Worm (Caenorhabditis elegans): Measurements from ENCODE around the gene F15A4.10.

The F15A4.10 gene

ce11 chrII:12507038-12507437 is 22.1 kb upstream of the F15A4.10 start, which contains the start of gene srh-68:
TSS of gene srh-68 (plus strand) at chrII:12507338.
- TF ChIP-seq ceh-83 (GFP tag; optimal IDR thresholded peaks at IDR 0.05) (no peak), ceh-43 (GFP tag; optimal IDR thresholded peaks at IDR 0.05) (no peak), lin-13 (tag; optimal IDR thresholded peaks at IDR 0.05) (no peak), nhr-12 (tag; optimal IDR thresholded peaks at IDR 0.05) (no peak), nhr-2 (tag; optimal IDR thresholded peaks at IDR 0.05) (no peak), lsy-2 (tag; optimal IDR thresholded peaks at IDR 0.05) (no peak), elt-3 (tag; optimal IDR thresholded peaks at IDR 0.05) (no peak), sem-2 (GFP tag; optimal IDR thresholded peaks at IDR 0.05) (no peak), elt-1 (tag; optimal IDR thresholded peaks at IDR 0.05; ENCODE audit: borderline replicate concordance, insufficient read depth) (no peak), mep-1 (tag; optimal IDR thresholded peaks at IDR 0.05) (no peak), unc-120 (tag; optimal IDR thresholded peaks at IDR 0.05; ENCODE audit: poor library complexity, severe bottlenecking) (no peak), tbx-8 (GFP tag; optimal IDR thresholded peaks at IDR 0.05) (no peak), M03D4.4 (tag; optimal IDR thresholded peaks at IDR 0.05) (no peak), ztf-11 (tag; optimal IDR thresholded peaks at IDR 0.05) (no peak), bed-3 (GFP tag; optimal IDR thresholded peaks at IDR 0.05) (no peak), flh-1 (GFP tag; optimal IDR thresholded peaks at IDR 0.05) (no peak), ces-1 (GFP tag; optimal IDR thresholded peaks at IDR 0.05) (no peak), mls-2 (tag; optimal IDR thresholded peaks at IDR 0.05) (no peak)

ce11 chrII:12506511-12506910 is 21.6 kb upstream of the F15A4.10 start:
- TF ChIP-seq nhr-2 (tag; optimal IDR thresholded peaks at IDR 0.05): no peak
- no peak for TF ChIP-seq lin-13 (tag; optimal IDR thresholded peaks at IDR 0.05)
- no peak for TF ChIP-seq nhr-28 (tag; optimal IDR thresholded peaks at IDR 0.05)
- no peak for TF ChIP-seq flh-1 (GFP tag; optimal IDR thresholded peaks at IDR 0.05)
- TF ChIP-seq ceh-83 (GFP tag; optimal IDR thresholded peaks at IDR 0.05): no peak
- no peak for TF ChIP-seq mab-5 (tag; optimal IDR thresholded peaks at IDR 0.05)
- no peak for TF ChIP-seq pha-4 (tag; optimal IDR thresholded peaks at IDR 0.05)
- TF ChIP-seq snpc-4 (tag; optimal IDR thresholded peaks at IDR 0.05): no peak
- no peak for TF ChIP-seq nhr-12 (tag; optimal IDR thresholded peaks at IDR 0.05)
- TF ChIP-seq ces-1 (GFP tag; optimal IDR thresholded peaks at IDR 0.05): no peak
- TF ChIP-seq sptf-1 (tag; optimal IDR thresholded peaks at IDR 0.05): no peak
- TF ChIP-seq unc-39 (tag; optimal IDR thresholded peaks at IDR 0.05): no peak
- TF ChIP-seq lin-32 (GFP tag; optimal IDR thresholded peaks at IDR 0.05): no peak
- no peak for TF ChIP-seq blmp-1 (tag; optimal IDR thresholded peaks at IDR 0.05)
- no peak for TF ChIP-seq M03D4.4 (tag; optimal IDR thresholded peaks at IDR 0.05)
- no peak for TF ChIP-seq unc-120 (tag; optimal IDR thresholded peaks at IDR 0.05; ENCODE audit: poor library complexity, severe bottlenecking)
- no peak for TF ChIP-seq hlh-1 (tag; optimal IDR thresholded peaks at IDR 0.05)
- TF ChIP-seq lsy-2 (tag; optimal IDR thresholded peaks at IDR 0.05): no peak
- no peak for TF ChIP-seq mep-1 (tag; optimal IDR thresholded peaks at IDR 0.05)

ce11 chrII:12502784-12503183 is 17.8 kb upstream of the F15A4.10 start, which contains the start of gene ador-1:
TSS of gene ador-1 (minus strand) at chrII:12502884.
- no peak for TF ChIP-seq snpc-4 (tag; optimal IDR thresholded peaks at IDR 0.05)
- no peak for TF ChIP-seq lsy-2 (tag; optimal IDR thresholded peaks at IDR 0.05)
- TF ChIP-seq mls-2 (tag; optimal IDR thresholded peaks at IDR 0.05): no peak
- no peak for TF ChIP-seq drap-1 (GFP tag; optimal IDR thresholded peaks at IDR 0.05)
- TF ChIP-seq M03D4.4 (tag; optimal IDR thresholded peaks at IDR 0.05): no peak
- no peak for TF ChIP-seq flh-1 (GFP tag; optimal IDR thresholded peaks at IDR 0.05)

- TF ChIP-seq ces-1 (GFP tag; optimal IDR thresholded peaks at IDR 0.05) (peak; percentile 91), tbx-8 (GFP tag; optimal IDR thresholded peaks at IDR 0.05) (no peak), drap-1 (GFP tag; optimal IDR thresholded peaks at IDR 0.05) (no peak), cnd-1 (tag; optimal IDR thresholded peaks at IDR 0.05) (no peak), ceh-39 (tag; optimal IDR thresholded peaks at IDR 0.05) (no peak)
Observed at ce11 chrII:12499969-12500368, 15.0 kb upstream of the F15A4.10 start.

ce11 chrII:12496981-12497380 is 12.0 kb upstream of the F15A4.10 start, which contains the start of gene T21B4.3:
TSS of gene T21B4.3 (minus strand) at chrII:12497081.
- TF ChIP-seq sptf-1 (tag; optimal IDR thresholded peaks at IDR 0.05): no peak
- TF ChIP-seq nhr-76 (tag; optimal IDR thresholded peaks at IDR 0.05): no peak
- no peak for TF ChIP-seq cnd-1 (tag; optimal IDR thresholded peaks at IDR 0.05)
- TF ChIP-seq ceh-39 (tag; optimal IDR thresholded peaks at IDR 0.05): no peak
- no peak for TF ChIP-seq hlh-1 (tag; optimal IDR thresholded peaks at IDR 0.05)
- no peak for TF ChIP-seq unc-120 (tag; optimal IDR thresholded peaks at IDR 0.05; ENCODE audit: poor library complexity, severe bottlenecking)
- no peak for TF ChIP-seq tbx-8 (GFP tag; optimal IDR thresholded peaks at IDR 0.05)

Data from whole organism, mixed stage, embryonic.